Fruit fly (Drosophila melanogaster): Measurements from ENCODE around the gene SerRS-m.

Gene SerRS-m

DNA sequence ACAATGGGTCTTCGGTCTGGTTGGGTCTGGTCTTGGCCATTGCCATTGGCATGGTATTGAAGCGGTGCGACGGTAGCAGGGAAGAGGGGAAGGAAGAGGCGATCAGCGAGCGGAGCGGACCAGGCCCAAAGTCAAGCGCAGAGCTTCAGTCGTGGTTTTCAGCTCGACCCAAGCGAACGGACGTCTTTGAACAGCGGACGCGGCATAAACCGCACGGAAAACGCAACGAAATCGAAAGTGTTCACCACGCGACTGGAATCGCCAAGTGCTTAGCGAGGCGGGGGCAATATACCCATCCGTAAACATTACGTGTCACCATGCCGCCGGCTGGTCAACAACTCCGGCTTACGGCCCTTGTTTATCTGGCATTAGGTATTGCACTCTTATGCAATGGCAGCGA, 24.1 kb upstream of the SerRS-m start, which contains the start of gene CG14866:
TSS of gene CG14866 (plus strand) at position 146 of the 400 bp plus-strand sequence.
- TF ChIP-seq Rel (GFP tag; optimal IDR thresholded peaks at IDR 0.05) (no peak), Rel (tag; optimal IDR thresholded peaks at IDR 0.05) (no peak), dsf (GFP tag; optimal IDR thresholded peaks at IDR 0.05; ENCODE audit: borderline replicate concordance) (no peak), HLH106 (tag; optimal IDR thresholded peaks at IDR 0.05) (no peak), br (GFP tag; optimal IDR thresholded peaks at IDR 0.05) (no peak), Abd-B (GFP tag; optimal IDR thresholded peaks at IDR 0.05) (no peak), Hr83 (GFP tag; optimal IDR thresholded peaks at IDR 0.05; ENCODE audit: poor library complexity, severe bottlenecking) (no peak), ey (GFP tag; optimal IDR thresholded peaks at IDR 0.05) (no peak), pan (optimal IDR thresholded peaks at IDR 0.05) (no peak), Sp1 (GFP tag; optimal IDR thresholded peaks at IDR 0.05) (no peak), lola (GFP tag; optimal IDR thresholded peaks at IDR 0.05) (no peak)

DNA sequence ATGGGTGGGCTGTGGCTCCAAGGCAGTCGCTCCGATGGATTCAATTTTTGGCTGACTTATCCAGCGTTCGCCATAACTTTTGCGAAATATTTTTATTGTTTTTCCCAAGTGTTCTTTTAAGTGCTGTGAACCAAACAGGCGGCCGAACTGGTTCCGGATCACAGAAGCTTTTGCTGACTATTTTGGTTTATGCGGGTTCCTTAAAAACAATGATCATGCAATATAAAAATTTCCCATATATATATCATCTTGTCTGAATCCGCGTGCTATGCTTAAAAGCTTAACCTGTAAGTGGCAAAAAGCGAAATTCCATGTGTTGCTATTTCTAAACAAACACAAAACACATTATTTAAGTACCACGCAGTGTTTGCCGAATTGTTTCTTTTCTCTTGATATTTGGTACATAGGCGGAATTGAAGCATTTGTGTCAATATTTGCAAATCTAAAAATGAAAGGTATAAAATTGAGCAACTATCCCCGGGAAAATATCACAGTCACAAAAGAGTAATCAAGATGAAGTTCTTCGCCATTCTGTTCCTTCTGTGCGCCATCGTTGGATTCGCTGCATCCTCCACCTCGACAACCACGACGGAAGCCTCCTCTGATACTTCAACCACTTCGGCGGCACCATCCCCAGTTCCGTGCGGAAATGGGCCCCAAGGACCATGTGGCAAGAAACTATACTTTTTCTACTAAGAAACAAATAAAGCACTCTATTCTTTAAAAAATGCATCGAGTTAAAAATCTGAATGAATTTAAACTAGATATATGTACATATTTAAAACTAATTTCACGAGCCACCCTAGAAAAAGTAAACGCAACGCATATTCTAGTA, 20.3 kb upstream of the SerRS-m start, which contains the start of the genes CG6276 and CG44040:
TSS of gene CG6276 (minus strand) at position 158 of the 835 bp plus-strand sequence.
TSS of gene CG44040 (plus strand) at position 467 of the 835 bp plus-strand sequence.
- no peak for TF ChIP-seq dsf (GFP tag; optimal IDR thresholded peaks at IDR 0.05; ENCODE audit: borderline replicate concordance)
- TF ChIP-seq fru (GFP tag; optimal IDR thresholded peaks at IDR 0.05) = peak; percentile 58
- TF ChIP-seq OdsH (GFP tag; optimal IDR thresholded peaks at IDR 0.05) = peak; percentile 38
- peak; percentile 69 for TF ChIP-seq rgr (GFP tag; optimal IDR thresholded peaks at IDR 0.05)
- peak; percentile 45 for TF ChIP-seq Hr83 (GFP tag; optimal IDR thresholded peaks at IDR 0.05; ENCODE audit: poor library complexity, severe bottlenecking)
- TF ChIP-seq br (GFP tag; optimal IDR thresholded peaks at IDR 0.05) = no peak
- no peak for TF ChIP-seq Rel (GFP tag; optimal IDR thresholded peaks at IDR 0.05)
- peak; percentile 82 for TF ChIP-seq Rel (tag; optimal IDR thresholded peaks at IDR 0.05)
- TF ChIP-seq ey (GFP tag; optimal IDR thresholded peaks at IDR 0.05) = peak; percentile 58
- no peak for TF ChIP-seq dmrt93B (GFP tag; optimal IDR thresholded peaks at IDR 0.05)
- TF ChIP-seq CG9705 (GFP tag; optimal IDR thresholded peaks at IDR 0.05) = peak; percentile 47
- no peak for TF ChIP-seq Mio (GFP tag; optimal IDR thresholded peaks at IDR 0.05)
- peak; percentile 19 for TF ChIP-seq psq (GFP tag; optimal IDR thresholded peaks at IDR 0.05)
- peak; percentile 63 for TF ChIP-seq woc (GFP tag; optimal IDR thresholded peaks at IDR 0.05)
- peak; percentile 20 for TF ChIP-seq Myc (optimal IDR thresholded peaks at IDR 0.05)
- TF ChIP-seq sage (GFP tag; optimal IDR thresholded peaks at IDR 0.05) = no peak
- TF ChIP-seq Abd-B (GFP tag; optimal IDR thresholded peaks at IDR 0.05) = no peak
- peak; percentile 52 for TF ChIP-seq h (GFP tag; optimal IDR thresholded peaks at IDR 0.05)
- TF ChIP-seq HLH106 (tag; optimal IDR thresholded peaks at IDR 0.05) = peak; percentile 63
- TF ChIP-seq jim (GFP tag; optimal IDR thresholded peaks at IDR 0.05) = no peak
- TF ChIP-seq foxo (GFP tag; optimal IDR thresholded peaks at IDR 0.05) = peak in 1 of 2 experiments; percentile 59

DNA sequence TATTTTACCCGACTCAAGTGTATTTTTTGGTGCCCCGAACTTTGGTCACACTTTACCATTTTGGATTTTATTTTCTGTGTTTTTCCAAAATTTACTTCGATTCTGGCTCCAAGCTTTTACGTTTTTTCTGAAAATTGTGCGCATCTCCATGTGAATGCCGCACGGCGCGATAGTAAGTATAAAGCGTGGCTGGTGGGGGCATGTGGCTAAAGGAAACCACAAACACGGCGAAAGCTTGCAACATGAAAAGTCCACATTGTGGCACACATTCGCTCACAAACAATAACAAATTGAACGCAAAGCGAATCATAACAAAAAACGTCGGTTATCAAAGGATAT, 19.8 kb upstream of the SerRS-m start, which contains the start of gene ear:
TSS of gene ear (plus strand) at position 10 of the 339 bp plus-strand sequence.
- TF ChIP-seq N (GFP tag; optimal IDR thresholded peaks at IDR 0.05) (no peak), Mio (GFP tag; optimal IDR thresholded peaks at IDR 0.05) (no peak), CG32264 (GFP tag; optimal IDR thresholded peaks at IDR 0.05) (no peak), Rel (GFP tag; optimal IDR thresholded peaks at IDR 0.05) (no peak), Rel (tag; optimal IDR thresholded peaks at IDR 0.05) (peak; percentile 14), fru (GFP tag; optimal IDR thresholded peaks at IDR 0.05) (no peak), Hr83 (GFP tag; optimal IDR thresholded peaks at IDR 0.05; ENCODE audit: poor library complexity, severe bottlenecking) (no peak)

DNA sequence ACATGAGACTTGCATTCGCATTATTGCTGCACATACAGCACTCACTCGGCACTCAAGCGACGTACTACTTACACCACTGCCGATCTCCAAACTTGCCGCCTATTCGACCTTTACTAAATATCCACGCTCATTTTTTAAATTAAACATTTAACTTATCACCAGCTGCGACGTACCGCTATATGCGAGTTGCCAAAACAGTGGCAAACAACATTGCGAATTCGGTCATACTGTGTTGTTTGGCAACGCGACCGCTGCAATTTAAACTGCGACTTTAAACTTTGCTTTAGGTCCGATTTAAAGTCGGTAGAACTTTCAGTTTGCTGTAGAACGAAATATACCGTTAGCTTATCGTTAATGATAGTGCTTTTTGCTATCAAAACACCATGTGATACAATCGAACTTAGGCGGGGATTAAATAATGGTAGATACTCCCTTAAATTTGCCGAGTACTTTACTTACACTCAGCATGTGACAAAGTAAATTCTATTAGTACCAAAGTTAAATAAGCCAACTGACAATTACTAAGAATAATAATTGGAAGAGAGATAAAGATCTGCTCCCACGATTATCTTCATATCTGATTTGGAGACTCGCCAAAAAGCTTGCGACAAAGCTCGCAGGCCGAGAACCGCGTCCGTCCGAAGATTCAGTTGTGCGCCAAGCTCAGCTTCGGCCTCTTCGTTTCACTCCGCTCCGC, 12.2 kb upstream of the SerRS-m start, which contains the start of the genes CG6236 and ea:
TSS of gene CG6236 (minus strand) at position 187 of the 697 bp plus-strand sequence.
TSS of gene ea (plus strand) at position 647 of the 697 bp plus-strand sequence.
- TF ChIP-seq tai (GFP tag; optimal IDR thresholded peaks at IDR 0.05) = no peak
- peak; percentile 66 for TF ChIP-seq Myc (optimal IDR thresholded peaks at IDR 0.05)
- TF ChIP-seq Hnf4 (GFP tag; optimal IDR thresholded peaks at IDR 0.05) = no peak
- no peak for TF ChIP-seq Rel (GFP tag; optimal IDR thresholded peaks at IDR 0.05)
- no peak for TF ChIP-seq Rel (tag; optimal IDR thresholded peaks at IDR 0.05)

DNA sequence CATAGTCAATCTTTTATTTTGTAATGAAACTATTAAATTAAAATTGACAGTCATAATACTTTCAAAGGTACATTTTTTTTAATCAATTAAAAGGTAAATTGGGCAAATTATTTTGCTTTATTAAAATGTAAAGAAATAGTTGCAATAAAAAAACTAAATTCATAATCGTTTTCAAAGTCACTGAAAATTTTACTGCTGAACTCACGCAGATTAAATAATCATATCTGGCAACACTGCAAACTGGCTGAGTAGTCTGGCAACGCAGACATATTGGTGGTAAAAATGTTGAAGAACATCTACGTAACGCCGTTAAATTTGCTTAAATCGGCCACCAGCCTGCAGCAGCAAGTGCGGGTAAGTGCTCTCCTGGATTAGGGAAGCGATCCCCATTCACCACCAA, 10.0 kb upstream of the SerRS-m start, which contains the start of gene mRpL9:
TSS of gene mRpL9 (plus strand) at position 267 of the 400 bp plus-strand sequence.
- no peak for TF ChIP-seq Sp1 (GFP tag; optimal IDR thresholded peaks at IDR 0.05)
- TF ChIP-seq Abd-B (GFP tag; optimal IDR thresholded peaks at IDR 0.05) = no peak
- peak; percentile 28 for TF ChIP-seq ey (GFP tag; optimal IDR thresholded peaks at IDR 0.05)
- TF ChIP-seq HLH106 (tag; optimal IDR thresholded peaks at IDR 0.05) = peak; percentile 57
- TF ChIP-seq OdsH (GFP tag; optimal IDR thresholded peaks at IDR 0.05) = peak; percentile 8
- TF ChIP-seq sage (GFP tag; optimal IDR thresholded peaks at IDR 0.05) = no peak
- TF ChIP-seq Hnf4 (GFP tag; optimal IDR thresholded peaks at IDR 0.05) = no peak
- TF ChIP-seq rgr (GFP tag; optimal IDR thresholded peaks at IDR 0.05) = no peak
- TF ChIP-seq Dif (GFP tag; optimal IDR thresholded peaks at IDR 0.05; ENCODE audit: partially characterized antibody) = no peak
- TF ChIP-seq CG32264 (GFP tag; optimal IDR thresholded peaks at IDR 0.05) = no peak
- peak; percentile 56 for TF ChIP-seq Hr83 (GFP tag; optimal IDR thresholded peaks at IDR 0.05; ENCODE audit: poor library complexity, severe bottlenecking)
- no peak for TF ChIP-seq pan (optimal IDR thresholded peaks at IDR 0.05)

Measured in whole organism, wandering third instar larva.